Fruit fly (Drosophila melanogaster): Measurements from ENCODE around the gene Pink1.

The Pink1 gene

dm6 chrX:6702028-6702433 is 18.4 kb downstream of the Pink1 start (continued):
- TF ChIP-seq acj6 (GFP tag; optimal IDR thresholded peaks at IDR 0.05) = peak; percentile 65
- TF ChIP-seq CG9139 (GFP tag; optimal IDR thresholded peaks at IDR 0.05) = peak; percentile 58
- TF ChIP-seq CG6276 (GFP tag; optimal IDR thresholded peaks at IDR 0.05) = peak; percentile 80
- TF ChIP-seq topi (GFP tag; optimal IDR thresholded peaks at IDR 0.05) = peak; percentile 15
- TF ChIP-seq CG10631 (GFP tag; optimal IDR thresholded peaks at IDR 0.05) = peak; percentile 67
- TF ChIP-seq pdm3 (GFP tag; optimal IDR thresholded peaks at IDR 0.05) = peak; percentile 82
- no peak for TF ChIP-seq CG11902 (GFP tag; optimal IDR thresholded peaks at IDR 0.05)
- peak; percentile 94 for TF ChIP-seq Eip78C (GFP tag)

- TF ChIP-seq Hr4 (GFP tag; optimal IDR thresholded peaks at IDR 0.05) (no peak), CG4318 (GFP tag; optimal IDR thresholded peaks at IDR 0.05) (no peak), CG11294 (GFP tag; IDR thresholded peaks at IDR 0.05) (no peak), Sox102F (GFP tag; optimal IDR thresholded peaks at IDR 0.05) (no peak), CG6163 (GFP tag; IDR thresholded peaks at IDR 0.05) (no peak), Blimp-1 (GFP tag; optimal IDR thresholded peaks at IDR 0.05) (no peak), Eip93F (GFP tag; optimal IDR thresholded peaks at IDR 0.05) (no peak), Smox (GFP tag; optimal IDR thresholded peaks at IDR 0.05) (no peak), fkh (GFP tag; optimal IDR thresholded peaks at IDR 0.05) (peak; percentile 37), OdsH (GFP tag; optimal IDR thresholded peaks at IDR 0.05) (no peak), CG8119 (GFP tag; IDR thresholded peaks at IDR 0.05) (peak; percentile 34; the same call in 1 of the 3 replicates), CG10669 (GFP tag; optimal IDR thresholded peaks at IDR 0.05) (no peak), CG6276 (GFP tag; optimal IDR thresholded peaks at IDR 0.05) (peak; percentile 53), CG15336 (GFP tag; IDR thresholded peaks at IDR 0.05) (peak; percentile 53; the same call in 1 of the 2 replicates), Sox15 (GFP tag; optimal IDR thresholded peaks at IDR 0.05) (no peak), esn (GFP tag; optimal IDR thresholded peaks at IDR 0.05) (no peak), Ets96B (tag; optimal IDR thresholded peaks at IDR 0.05) (no peak), CG9139 (GFP tag; optimal IDR thresholded peaks at IDR 0.05) (no peak), Hr39 (GFP tag; optimal IDR thresholded peaks at IDR 0.05) (no peak), CG10631 (GFP tag; optimal IDR thresholded peaks at IDR 0.05) (no peak), Lpt (GFP tag; optimal IDR thresholded peaks at IDR 0.05) (no peak), CG3919 (GFP tag; optimal IDR thresholded peaks at IDR 0.05) (no peak)
Observed at dm6 chrX:6702591-6702990, 19.0 kb downstream of the Pink1 start.

dm6 chrX:6703237-6703636 is 19.6 kb downstream of the Pink1 start:
- TF ChIP-seq CG9139 (GFP tag; optimal IDR thresholded peaks at IDR 0.05) = no peak
- TF ChIP-seq CG31627 (GFP tag; optimal IDR thresholded peaks at IDR 0.05) = no peak
- TF ChIP-seq Hr39 (GFP tag; optimal IDR thresholded peaks at IDR 0.05) = no peak
- peak; percentile 27; the same call in 1 of the 3 replicates for TF ChIP-seq CG8119 (GFP tag; IDR thresholded peaks at IDR 0.05)
- peak; percentile 29 for TF ChIP-seq CG3032 (tag; optimal IDR thresholded peaks at IDR 0.05)
- TF ChIP-seq salr (GFP tag; optimal IDR thresholded peaks at IDR 0.05) = peak in 1 of 2 experiments; percentile 36
- TF ChIP-seq CG3919 (GFP tag; optimal IDR thresholded peaks at IDR 0.05) = no peak
- no peak for TF ChIP-seq Smox (GFP tag; optimal IDR thresholded peaks at IDR 0.05)
- peak; percentile 36 for TF ChIP-seq Hr4 (GFP tag; optimal IDR thresholded peaks at IDR 0.05)
- no peak for TF ChIP-seq CG8319 (GFP tag; optimal IDR thresholded peaks at IDR 0.05)
- no peak for TF ChIP-seq CG8632 (GFP tag; optimal IDR thresholded peaks at IDR 0.05)
- no peak for TF ChIP-seq CG11762 (GFP tag; optimal IDR thresholded peaks at IDR 0.05; ENCODE audit: insufficient read depth)
- no peak for TF ChIP-seq CG11294 (GFP tag; IDR thresholded peaks at IDR 0.05)
- TF ChIP-seq dac (GFP tag; optimal IDR thresholded peaks at IDR 0.05) = no peak
- TF ChIP-seq svp (GFP tag) = no peak
- no peak for TF ChIP-seq Ets21C (GFP tag; optimal IDR thresholded peaks at IDR 0.05)
- no peak for TF ChIP-seq CG6792 (GFP tag; optimal IDR thresholded peaks at IDR 0.05)
- TF ChIP-seq topi (GFP tag; optimal IDR thresholded peaks at IDR 0.05) = no peak
- TF ChIP-seq CG34406 (GFP tag; optimal IDR thresholded peaks at IDR 0.05) = no peak
- no peak for TF ChIP-seq fkh (GFP tag; optimal IDR thresholded peaks at IDR 0.05)
- TF ChIP-seq eg (GFP tag; IDR thresholded peaks at IDR 0.05) = no peak
- TF ChIP-seq cyc (GFP tag; optimal IDR thresholded peaks at IDR 0.05) = no peak
- TF ChIP-seq achi (GFP tag; optimal IDR thresholded peaks at IDR 0.05) = no peak
- TF ChIP-seq CG4318 (GFP tag; optimal IDR thresholded peaks at IDR 0.05) = peak; percentile 28
- TF ChIP-seq esn (GFP tag; optimal IDR thresholded peaks at IDR 0.05) = no peak
- peak; percentile 2 for TF ChIP-seq CG10669 (GFP tag; optimal IDR thresholded peaks at IDR 0.05)
- no peak for TF ChIP-seq CG6854 (GFP tag; optimal IDR thresholded peaks at IDR 0.05)
- 0 out of 2 replicates have a peak, but pooled peaks have one; percentile 10 for TF ChIP-seq Gug (GFP tag; IDR thresholded peaks at IDR 0.05)
- TF ChIP-seq lz (GFP tag; optimal IDR thresholded peaks at IDR 0.05) = no peak
- no peak for TF ChIP-seq spab (GFP tag; optimal IDR thresholded peaks at IDR 0.05)
- no peak for TF ChIP-seq Blimp-1 (GFP tag; optimal IDR thresholded peaks at IDR 0.05)
- TF ChIP-seq fd85E (GFP tag; optimal IDR thresholded peaks at IDR 0.05) = no peak
- no peak for TF ChIP-seq ss (GFP tag; optimal IDR thresholded peaks at IDR 0.05)
- TF ChIP-seq CG15336 (GFP tag; IDR thresholded peaks at IDR 0.05) = 0 out of 2 replicates have a peak, but pooled peaks have one; percentile 20
- TF ChIP-seq CG6163 (GFP tag; IDR thresholded peaks at IDR 0.05) = no peak; the same call in 2 of the 3 replicates

Data from whole organism, prepupa.